Worm (Caenorhabditis elegans) whole organism, L4 larva: Measurements from ENCODE around the gene F58E6.13.

Experiments
- R02D3.7 ChIP-seq: fragments of 150-350 bp; sonication (generic microtip); optimal IDR thresholded peaks from 3 replicates; lab custom pipeline; 2014; ENCODE audit warnings: missing biosample characterization, missing genetic modification characterization
- aly-2 ChIP-seq: sonication (generic microtip); optimal IDR thresholded peaks from 2 replicates; lab custom pipeline; 2018; ENCODE audit warnings: missing biosample characterization, missing genetic modification characterization
- mdl-1 ChIP-seq, 2 experiments: fragments of 150-350 bp in 1 of 2; sonication (generic microtip) in 1 of 2; optimal IDR thresholded peaks; 2 replicates each; lab custom pipeline; 2014 to 2017; ENCODE audit warnings: missing biosample characterization in 2 of 2, missing genetic modification characterization in 2 of 2
- skn-1 ChIP-seq: fragments of 150-350 bp; optimal IDR thresholded peaks from 2 replicates; lab custom pipeline; 2014; ENCODE audit warnings: missing biosample characterization, missing genetic modification characterization

DNA sequence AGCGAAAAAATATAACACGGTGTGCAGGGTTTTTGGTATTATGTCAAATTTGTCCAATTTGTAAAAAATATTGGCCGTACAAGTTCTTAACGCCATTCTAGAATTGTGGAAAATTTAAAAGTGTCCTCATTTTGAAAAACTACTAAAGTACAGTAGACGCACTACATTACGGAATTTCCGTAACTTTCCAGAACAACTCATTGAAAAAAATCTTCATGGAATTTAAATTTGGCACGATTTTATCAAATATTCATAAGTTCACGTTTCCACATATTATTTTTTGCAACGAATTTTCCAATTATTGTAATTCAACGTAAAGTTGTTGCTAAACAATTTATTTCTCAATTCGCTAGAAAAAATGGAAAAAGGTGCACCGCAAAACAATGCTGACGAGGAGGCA, 30.1 kb upstream of the F58E6.13 start, which contains the start of gene F40F9.3:
- TF ChIP-seq skn-1 (tag; lab: Kevin White, UChicago) = no peak
- no peak for TF ChIP-seq R02D3.7 (tag; lab: Kevin White, UChicago)
- no peak for TF ChIP-seq mdl-1 (tag; optimal IDR thresholded peaks at IDR 0.05; lab: Kevin White, UChicago)
- TF ChIP-seq aly-2 = no peak
